Fruit fly (Drosophila melanogaster) whole organism, prepupa: Measurements from ENCODE around the gene CG13720.

ENCODE experiments used
- CG11294 ChIP-seq: fragments of 200-800 bp; sonication (Bioruptor generic); IDR thresholded peaks from 2 replicates; pipeline ENCODE4 v1.3.6; 2022; ENCODE audit warnings: missing biosample characterization, missing genetic modification characterization
- CG11902 ChIP-seq: fragments of 200-800 bp; sonication (Bioruptor generic); optimal IDR thresholded peaks from 3 replicates; lab custom pipeline; 2016; ENCODE audit warnings: missing biosample characterization, missing genetic modification characterization
- CG1621 ChIP-seq: fragments of 200-800 bp; sonication (Bioruptor generic); optimal IDR thresholded peaks from 3 replicates; lab custom pipeline; 2018; ENCODE audit warnings: missing biosample characterization, mild to moderate bottlenecking, missing genetic modification characterization
- CG16779 ChIP-seq: fragments of 200-800 bp; sonication (Bioruptor generic); optimal IDR thresholded peaks from 3 replicates; lab custom pipeline; 2017; ENCODE audit warnings: missing biosample characterization, mild to moderate bottlenecking, missing genetic modification characterization
- CG3032 ChIP-seq: fragments of 200-800 bp; optimal IDR thresholded peaks from 2 replicates; lab custom pipeline; 2019; ENCODE audit warnings: missing biosample characterization, mild to moderate bottlenecking, missing genetic modification characterization, moderate library complexity
- CG32006 ChIP-seq: fragments of 200-800 bp; sonication (Bioruptor generic); optimal IDR thresholded peaks from 3 replicates; lab custom pipeline; 2017; ENCODE audit warnings: missing biosample characterization, mild to moderate bottlenecking, missing genetic modification characterization
- CG34406 ChIP-seq: fragments of 200-800 bp; sonication (Bioruptor generic); optimal IDR thresholded peaks from 3 replicates; lab custom pipeline; 2016; ENCODE audit warnings: missing biosample characterization, missing genetic modification characterization
- CG3919 ChIP-seq: fragments of 200-800 bp; sonication (Bioruptor generic); optimal IDR thresholded peaks from 3 replicates; lab custom pipeline; 2016; ENCODE audit warnings: missing biosample characterization, missing genetic modification characterization
- CG4318 ChIP-seq: fragments of 200-800 bp; sonication (Bioruptor generic); optimal IDR thresholded peaks from 3 replicates; lab custom pipeline; 2017; ENCODE audit warnings: missing biosample characterization, mild to moderate bottlenecking, missing genetic modification characterization
- CG6792 ChIP-seq: fragments of 200-800 bp; sonication (Bioruptor generic); optimal IDR thresholded peaks from 3 replicates; lab custom pipeline; 2016; ENCODE audit warnings: missing biosample characterization, missing genetic modification characterization
- CG6854 ChIP-seq: fragments of 200-800 bp; sonication (Bioruptor generic); optimal IDR thresholded peaks from 2 replicates; lab custom pipeline; 2017; ENCODE audit warnings: missing biosample characterization, mild to moderate bottlenecking, missing genetic modification characterization
- CG8119 ChIP-seq: fragments of 200-800 bp; sonication (Bioruptor generic); IDR thresholded peaks from 3 replicates; pipeline ENCODE4 v1.3.6; 2022; ENCODE audit warnings: missing biosample characterization, missing genetic modification characterization
- CG8632 ChIP-seq: fragments of 200-800 bp; sonication (Bioruptor generic); optimal IDR thresholded peaks from 3 replicates; lab custom pipeline; 2016; ENCODE audit warnings: missing biosample characterization, missing genetic modification characterization
- CG9139 ChIP-seq: fragments of 200-800 bp; sonication (Bioruptor generic); optimal IDR thresholded peaks from 3 replicates; lab custom pipeline; 2017; ENCODE audit warnings: missing biosample characterization, mild to moderate bottlenecking, missing genetic modification characterization
- Eip78C ChIP-seq: fragments of 200-800 bp; sonication (Bioruptor generic); peaks from one replicate; lab custom pipeline; 2016; ENCODE audit warnings: missing biosample characterization, missing genetic modification characterization
- Ets21C ChIP-seq: fragments of 200-800 bp; sonication (Bioruptor generic); optimal IDR thresholded peaks from 3 replicates; lab custom pipeline; 2016; ENCODE audit warnings: missing biosample characterization, missing genetic modification characterization
- Hr38 ChIP-seq: sonication (Bioruptor generic); optimal IDR thresholded peaks from 2 replicates; lab custom pipeline; 2016; ENCODE audit warnings: missing biosample characterization, missing genetic modification characterization
- Hr39 ChIP-seq: fragments of 200-800 bp; sonication (Bioruptor generic); optimal IDR thresholded peaks from 2 replicates; lab custom pipeline; 2016; ENCODE audit warnings: missing biosample characterization, missing genetic modification characterization
- Met ChIP-seq: fragments of 200-800 bp; sonication (Bioruptor generic); optimal IDR thresholded peaks from 3 replicates; lab custom pipeline; 2016; ENCODE audit warnings: missing biosample characterization, missing genetic modification characterization
- OdsH ChIP-seq: fragments of 200-800 bp; sonication (Bioruptor generic); optimal IDR thresholded peaks from 3 replicates; lab custom pipeline; 2016; ENCODE audit warnings: missing biosample characterization, missing genetic modification characterization
- Smox ChIP-seq: fragments of 200-800 bp; sonication (Bioruptor generic); optimal IDR thresholded peaks from 3 replicates; lab custom pipeline; 2016; ENCODE audit warnings: missing biosample characterization, missing genetic modification characterization
- Sox102F ChIP-seq: fragments of 200-800 bp; sonication (Bioruptor generic); optimal IDR thresholded peaks from 2 replicates; lab custom pipeline; 2016; ENCODE audit warnings: missing biosample characterization, mild to moderate bottlenecking, missing genetic modification characterization
- Sox14 ChIP-seq: fragments of 200-800 bp; sonication (Bioruptor generic); optimal IDR thresholded peaks from 3 replicates; lab custom pipeline; 2016; ENCODE audit warnings: missing biosample characterization, missing genetic modification characterization
- Sox15 ChIP-seq: fragments of 200-800 bp; sonication (Bioruptor generic); optimal IDR thresholded peaks from 3 replicates; lab custom pipeline; 2016; ENCODE audit warnings: missing biosample characterization, missing genetic modification characterization
- achi ChIP-seq: fragments of 200-800 bp; sonication (Bioruptor generic); optimal IDR thresholded peaks from 3 replicates; lab custom pipeline; 2016; ENCODE audit warnings: missing biosample characterization, missing genetic modification characterization
- acj6 ChIP-seq: fragments of 200-800 bp; sonication (Bioruptor generic); optimal IDR thresholded peaks from 3 replicates; lab custom pipeline; 2016; ENCODE audit warnings: missing biosample characterization, missing genetic modification characterization
- cyc ChIP-seq: fragments of 200-800 bp; sonication (Bioruptor generic); optimal IDR thresholded peaks from 3 replicates; lab custom pipeline; 2016; ENCODE audit warnings: missing biosample characterization, missing genetic modification characterization
- dac ChIP-seq: fragments of 200-800 bp; sonication (Bioruptor generic); optimal IDR thresholded peaks from 2 replicates; lab custom pipeline; 2017; ENCODE audit warnings: missing biosample characterization, mild to moderate bottlenecking, missing genetic modification characterization
- dsx ChIP-seq: fragments of 200-800 bp; optimal IDR thresholded peaks from 3 replicates; lab custom pipeline; 2019; ENCODE audit warnings: missing biosample characterization, mild to moderate bottlenecking, missing genetic modification characterization, moderate library complexity; ENCODE audit not compliant: poor library complexity, severe bottlenecking
- fd85E ChIP-seq: fragments of 200-800 bp; sonication (Bioruptor generic); optimal IDR thresholded peaks from 3 replicates; lab custom pipeline; 2016; ENCODE audit warnings: missing biosample characterization, missing genetic modification characterization
- fkh ChIP-seq: fragments of 200-800 bp; sonication (Bioruptor generic); optimal IDR thresholded peaks from 3 replicates; lab custom pipeline; 2017; ENCODE audit warnings: missing biosample characterization, mild to moderate bottlenecking, missing genetic modification characterization, moderate library complexity
- net ChIP-seq: fragments of 200-800 bp; sonication (Bioruptor generic); optimal IDR thresholded peaks from 3 replicates; lab custom pipeline; 2016; ENCODE audit warnings: missing biosample characterization, missing genetic modification characterization
- salr ChIP-seq, 2 experiments: fragments of 200-800 bp; sonication (Bioruptor generic); optimal IDR thresholded peaks; 3 replicates each; lab custom pipeline; 2016 to 2018; ENCODE audit warnings: missing biosample characterization in 2 of 2, missing genetic modification characterization in 2 of 2, mild to moderate bottlenecking in 1 of 2
- spab ChIP-seq: fragments of 200-800 bp; sonication (Bioruptor generic); optimal IDR thresholded peaks from 2 replicates; lab custom pipeline; 2017; ENCODE audit warnings: missing biosample characterization, mild to moderate bottlenecking, missing genetic modification characterization, missing genetic modification reagents
- topi ChIP-seq: fragments of 200-800 bp; sonication (Bioruptor generic); optimal IDR thresholded peaks from 3 replicates; lab custom pipeline; 2016; ENCODE audit warnings: missing biosample characterization, missing genetic modification characterization

CG13720 gene

dm6 chr3L:4482509-4482908, 17.8 kb downstream of the CG13720 start, which contains the start of gene CG11350:
Gene CG11350, plus strand, starts transcription at chr3L:4482809.
- no peak for TF ChIP-seq CG11902 (GFP tag; lab: Kevin White, UChicago)
- no peak for TF ChIP-seq CG8632 (GFP tag; lab: Kevin White, UChicago)
- TF ChIP-seq Sox15 (GFP tag; lab: Kevin White, UChicago), result no peak
- no peak for TF ChIP-seq dac
- TF ChIP-seq, all 60 proteins: peak for 0

- TF ChIP-seq spab (GFP tag; lab: Kevin White, UChicago), result no peak
- TF ChIP-seq CG3032 (tag; lab: Kevin White, UChicago), result no peak
- TF ChIP-seq acj6 (GFP tag; lab: Kevin White, UChicago), result no peak
- no peak for TF ChIP-seq CG34406 (GFP tag; lab: Kevin White, UChicago)
- no peak for TF ChIP-seq cyc
- TF ChIP-seq CG9139, result no peak
- no peak for TF ChIP-seq CG6854 (GFP tag; lab: Kevin White, UChicago)
- no peak for TF ChIP-seq Met (GFP tag; lab: Kevin White, UChicago)
- TF ChIP-seq Hr38 (GFP tag; lab: Kevin White, UChicago), result no peak
- no peak for TF ChIP-seq net
- no peak for TF ChIP-seq dsx (GFP tag; lab: Kevin White, UChicago)
- no peak for TF ChIP-seq achi (GFP tag; lab: Kevin White, UChicago)
- no peak for TF ChIP-seq Sox14 (GFP tag; lab: Kevin White, UChicago)
- no peak for TF ChIP-seq CG11294 (GFP tag; lab: Robert Waterston, UW)
- no peak for TF ChIP-seq Ets21C (GFP tag; lab: Kevin White, UChicago)
- no peak for TF ChIP-seq CG4318 (GFP tag; lab: Kevin White, UChicago)
- TF ChIP-seq fkh (GFP tag; lab: Kevin White, UChicago), result no peak
- no peak for TF ChIP-seq fd85E (GFP tag; lab: Kevin White, UChicago)
Measured at dm6 chr3L:4480764-4481163, 19.5 kb downstream of the CG13720 start.

dm6 chr3L:4479938-4480337, 20.4 kb downstream of the CG13720 start, which contains the start of gene CG7465:
Gene CG7465, plus strand, starts transcription at chr3L:4480283.
- no peak for TF ChIP-seq CG32006 (GFP tag; lab: Kevin White, UChicago)
- no peak for TF ChIP-seq CG6792 (GFP tag; lab: Kevin White, UChicago)
- TF ChIP-seq topi (GFP tag; lab: Kevin White, UChicago), result no peak
- no peak for TF ChIP-seq CG1621 (tag; lab: Kevin White, UChicago)
- no peak for TF ChIP-seq Sox102F (GFP tag; lab: Kevin White, UChicago)
- no peak for TF ChIP-seq salr (GFP tag; optimal IDR thresholded peaks at IDR 0.05; lab: Kevin White, UChicago)
- TF ChIP-seq Hr39 (GFP tag; lab: Kevin White, UChicago), result no peak
- no peak for TF ChIP-seq Sox15 (GFP tag; lab: Kevin White, UChicago)
- no peak for TF ChIP-seq Eip78C
- no peak for TF ChIP-seq OdsH (GFP tag; lab: Kevin White, UChicago)

dm6 chr3L:4477656-4478254, 22.5 kb downstream of the CG13720 start:
- no peak for TF ChIP-seq spab (GFP tag; lab: Kevin White, UChicago)
- TF ChIP-seq CG6792 (GFP tag; lab: Kevin White, UChicago), result no peak
- TF ChIP-seq Smox (GFP tag; lab: Kevin White, UChicago), result no peak
- no peak for TF ChIP-seq CG16779 (tag; lab: Kevin White, UChicago)

- TF ChIP-seq CG8119 (GFP tag; lab: Robert Waterston, UW) (0 out of 3 replicates have a peak, but pooled peaks have one; percentile 2), Ets21C (GFP tag; lab: Kevin White, UChicago) (no peak), salr (GFP tag; optimal IDR thresholded peaks at IDR 0.05; lab: Kevin White, UChicago) (no peak), CG3919 (GFP tag; lab: Kevin White, UChicago) (no peak)
Measured at dm6 chr3L:4475704-4476103, 24.6 kb downstream of the CG13720 start.
